Fruit fly (Drosophila melanogaster) whole organism, embryonic: Measurements from ENCODE around the gene Ppm1.

Experiments
- CG10654 ChIP-seq: fragments of 200-800 bp; sonication (Bioruptor generic); optimal IDR thresholded peaks from 2 replicates; lab custom pipeline; 2016; ENCODE audit warnings: missing biosample characterization, missing genetic modification characterization
- CG10959 ChIP-seq: fragments of 200-800 bp; sonication (Bioruptor generic); IDR thresholded peaks from 2 replicates; pipeline ENCODE4 v1.3.6; 2022; ENCODE audit warnings: missing biosample characterization, missing genetic modification characterization
- CG11085 ChIP-seq: fragments of 200-800 bp; sonication (Bioruptor generic); IDR thresholded peaks from 2 replicates; pipeline ENCODE4 v1.3.6; 2022; ENCODE audit warnings: missing biosample characterization, missing genetic modification characterization
- CG14441 ChIP-seq: fragments of 200-800 bp; sonication (Bioruptor generic); IDR thresholded peaks from 2 replicates; pipeline ENCODE4 v1.3.6; 2022; ENCODE audit warnings: missing biosample characterization, missing genetic modification characterization
- CG15514 ChIP-seq: fragments of 200-800 bp; sonication (Bioruptor generic); optimal IDR thresholded peaks from 3 replicates; lab custom pipeline; 2017; ENCODE audit warnings: missing biosample characterization, missing genetic modification characterization, mild to moderate bottlenecking, moderate library complexity, missing genetic modification reagents
- CG15696 ChIP-seq: fragments of 200-800 bp; sonication (Bioruptor generic); optimal IDR thresholded peaks from 2 replicates; lab custom pipeline; 2019; ENCODE audit warnings: missing biosample characterization, mild to moderate bottlenecking, missing genetic modification characterization, moderate library complexity
- CG17568 ChIP-seq: fragments of 200-800 bp; sonication (Bioruptor generic); optimal IDR thresholded peaks from 2 replicates; lab custom pipeline; 2018; ENCODE audit warnings: missing biosample characterization, mild to moderate bottlenecking, missing genetic modification characterization, moderate library complexity
- CG30020 ChIP-seq: fragments of 200-800 bp; optimal IDR thresholded peaks from 2 replicates; lab custom pipeline; 2019; ENCODE audit warnings: missing biosample characterization, mild to moderate bottlenecking, missing genetic modification characterization, moderate library complexity
- CG31441 ChIP-seq: fragments of 200-800 bp; sonication (Bioruptor generic); IDR thresholded peaks from 2 replicates; pipeline ENCODE4 v1.3.6; 2022; ENCODE audit warnings: missing biosample characterization, missing genetic modification characterization
- CG3163 ChIP-seq: fragments of 200-800 bp; sonication (Bioruptor generic); optimal IDR thresholded peaks from 3 replicates; lab custom pipeline; 2016; ENCODE audit warnings: missing biosample characterization, missing genetic modification characterization
- CG34422 ChIP-seq: fragments of 200-800 bp; sonication (Bioruptor generic); IDR thresholded peaks from 3 replicates; pipeline ENCODE4 v1.3.6; 2022; ENCODE audit warnings: missing biosample characterization, missing genetic modification characterization
- CG3838 ChIP-seq: fragments of 200-800 bp; sonication (Bioruptor generic); optimal IDR thresholded peaks from 3 replicates; lab custom pipeline; 2016; ENCODE audit warnings: missing biosample characterization, missing genetic modification characterization
- CG4730 ChIP-seq: fragments of 200-800 bp; sonication (Bioruptor generic); IDR thresholded peaks from 2 replicates; pipeline ENCODE4 v1.3.6; 2022; ENCODE audit warnings: missing biosample characterization, missing genetic modification characterization
- CG5180 ChIP-seq: fragments of 200-800 bp; sonication (Bioruptor generic); optimal IDR thresholded peaks from 3 replicates; lab custom pipeline; 2017; ENCODE audit warnings: missing biosample characterization, missing genetic modification characterization, mild to moderate bottlenecking, moderate library complexity, missing genetic modification reagents
- CG8944 ChIP-seq: fragments of 200-800 bp; sonication (Bioruptor generic); optimal IDR thresholded peaks from 3 replicates; lab custom pipeline; 2016; ENCODE audit warnings: missing biosample characterization, missing genetic modification characterization
- CG9727 ChIP-seq: fragments of 200-800 bp; sonication (Bioruptor generic); optimal IDR thresholded peaks from 3 replicates; lab custom pipeline; 2017; ENCODE audit warnings: missing biosample characterization, mild to moderate bottlenecking, missing genetic modification characterization
- Camta ChIP-seq: fragments of 200-800 bp; sonication (Bioruptor generic); optimal IDR thresholded peaks from 2 replicates; lab custom pipeline; 2016; ENCODE audit warnings: missing biosample characterization, missing genetic modification characterization
- CoRest ChIP-seq: fragments of 200-800 bp; sonication (Bioruptor generic); optimal IDR thresholded peaks from 3 replicates; lab custom pipeline; 2018; ENCODE audit warnings: missing biosample characterization, mild to moderate bottlenecking, missing genetic modification characterization, moderate library complexity
- Dfd ChIP-seq, 2 experiments: fragments of >200 bp; optimal IDR thresholded peaks; 2 replicates each; lab custom pipeline; 2017; ENCODE audit warnings: missing biosample characterization in 2 of 2, missing genetic modification characterization in 2 of 2
- Eip74EF ChIP-seq, 2 experiments: fragments of 200-800 bp in 1 of 2; fragments of >200 bp in 1 of 2; sonication (Bioruptor generic) in 1 of 2; optimal IDR thresholded peaks; 2 replicates each; lab custom pipeline; 2017 to 2019; ENCODE audit warnings: missing biosample characterization in 2 of 2, missing genetic modification characterization in 2 of 2, mild to moderate bottlenecking in 1 of 2, moderate library complexity in 1 of 2
- Ets65A ChIP-seq: fragments of 200-800 bp; sonication (Bioruptor generic); peaks from one replicate; lab custom pipeline; 2016; ENCODE audit warnings: missing biosample characterization, missing genetic modification characterization
- Fer3 ChIP-seq: fragments of 200-800 bp; sonication (Bioruptor generic); optimal IDR thresholded peaks from 2 replicates; lab custom pipeline; 2018; ENCODE audit warnings: missing biosample characterization, mild to moderate bottlenecking, missing genetic modification characterization, moderate library complexity
- Hmx ChIP-seq: fragments of 200-800 bp; sonication (Bioruptor generic); optimal IDR thresholded peaks from 2 replicates; lab custom pipeline; 2016; ENCODE audit warnings: missing biosample characterization, missing genetic modification characterization
- NK7.1 ChIP-seq: fragments of 200-800 bp; sonication (Bioruptor generic); optimal IDR thresholded peaks from 3 replicates; lab custom pipeline; 2016; ENCODE audit warnings: missing biosample characterization, missing genetic modification characterization
- Side ChIP-seq: fragments of 200-800 bp; sonication (Bioruptor generic); optimal IDR thresholded peaks from 2 replicates; lab custom pipeline; 2016; ENCODE audit warnings: missing biosample characterization, missing genetic modification characterization
- Six4 ChIP-seq: fragments of 200-800 bp; sonication (Bioruptor generic); optimal IDR thresholded peaks from 2 replicates; lab custom pipeline; 2016; ENCODE audit warnings: missing biosample characterization, missing genetic modification characterization
- az2 ChIP-seq: fragments of 200-800 bp; sonication (Bioruptor generic); optimal IDR thresholded peaks from 3 replicates; lab custom pipeline; 2016; ENCODE audit warnings: missing biosample characterization, missing genetic modification characterization
- cad ChIP-seq: fragments of >200 bp; optimal IDR thresholded peaks from 2 replicates; lab custom pipeline; 2017; ENCODE audit warnings: missing biosample characterization, missing genetic modification characterization
- cg ChIP-seq: fragments of 200-800 bp; sonication (Bioruptor generic); optimal IDR thresholded peaks from 3 replicates; lab custom pipeline; 2019; ENCODE audit warnings: missing biosample characterization, mild to moderate bottlenecking, missing genetic modification characterization, moderate library complexity
- chinmo ChIP-seq: fragments of 200-800 bp; sonication (Bioruptor generic); IDR thresholded peaks from 4 replicates; pipeline ENCODE4 v1.3.6; 2022; ENCODE audit warnings: missing biosample characterization, missing genetic modification characterization; ENCODE audit not compliant: partially characterized antibody
- crp ChIP-seq, 2 experiments: fragments of 200-800 bp; sonication (Bioruptor generic); optimal IDR thresholded peaks; 2 replicates in 1 of 2; 3 replicates in 1 of 2; lab custom pipeline; 2017; ENCODE audit warnings: missing biosample characterization in 2 of 2, missing genetic modification characterization in 2 of 2, mild to moderate bottlenecking in 1 of 2, moderate library complexity in 1 of 2
- fru ChIP-seq: fragments of >200 bp; optimal IDR thresholded peaks from 2 replicates; lab custom pipeline; 2017
- gcm ChIP-seq: fragments of 200-800 bp; sonication (Bioruptor generic); optimal IDR thresholded peaks from 2 replicates; lab custom pipeline; 2019; ENCODE audit warnings: missing biosample characterization, mild to moderate bottlenecking, missing genetic modification characterization, moderate library complexity
- gfzf ChIP-seq: fragments of 200-800 bp; sonication (Bioruptor generic); optimal IDR thresholded peaks from 2 replicates; lab custom pipeline; 2016; ENCODE audit warnings: missing biosample characterization, mild to moderate bottlenecking, missing genetic modification characterization, moderate library complexity
- ind ChIP-seq: fragments of 200-800 bp; sonication (Bioruptor generic); optimal IDR thresholded peaks from 3 replicates; lab custom pipeline; 2016; ENCODE audit warnings: missing biosample characterization, missing genetic modification characterization
- jigr1 ChIP-seq: fragments of 200-800 bp; sonication (Bioruptor generic); IDR thresholded peaks from 3 replicates; pipeline ENCODE4 v1.3.6; 2022; ENCODE audit warnings: missing biosample characterization, missing genetic modification characterization
- knrl ChIP-seq: fragments of 200-800 bp; sonication (Bioruptor generic); IDR thresholded peaks from 3 replicates; pipeline ENCODE4 v1.3.6; 2022; ENCODE audit warnings: missing biosample characterization, missing genetic modification characterization; ENCODE audit not compliant: partially characterized antibody
- luna ChIP-seq: fragments of 200-800 bp; sonication (Bioruptor generic); optimal IDR thresholded peaks from 2 replicates; lab custom pipeline; 2016; ENCODE audit warnings: missing biosample characterization, missing genetic modification characterization
- mam ChIP-seq: fragments of 200-800 bp; sonication (Bioruptor generic); optimal IDR thresholded peaks from 3 replicates; lab custom pipeline; 2016; ENCODE audit warnings: missing biosample characterization, missing genetic modification characterization
- pho ChIP-seq: fragments of 200-800 bp; sonication (Bioruptor generic); optimal IDR thresholded peaks from 2 replicates; lab custom pipeline; 2016; ENCODE audit warnings: missing biosample characterization, missing genetic modification characterization
- schlank ChIP-seq: fragments of 200-800 bp; sonication (Bioruptor generic); optimal IDR thresholded peaks from 2 replicates; lab custom pipeline; 2018; ENCODE audit warnings: missing biosample characterization, mild to moderate bottlenecking, missing genetic modification characterization
- sens ChIP-seq: fragments of 200-800 bp; sonication (Bioruptor generic); peaks from one replicate; lab custom pipeline; 2016; ENCODE audit warnings: missing biosample characterization, missing genetic modification characterization
- slp2 ChIP-seq: fragments of 200-800 bp; sonication (Bioruptor generic); optimal IDR thresholded peaks from 2 replicates; lab custom pipeline; 2016; ENCODE audit warnings: missing biosample characterization, missing genetic modification characterization
- toy ChIP-seq: fragments of 200-800 bp; sonication (Bioruptor generic); IDR thresholded peaks from 2 replicates; pipeline ENCODE4 v1.3.6; 2022; ENCODE audit warnings: missing biosample characterization, missing genetic modification characterization
- trem ChIP-seq: fragments of 200-800 bp; optimal IDR thresholded peaks from 3 replicates; lab custom pipeline; 2019; ENCODE audit warnings: missing biosample characterization, mild to moderate bottlenecking, missing genetic modification characterization, moderate library complexity
- wek ChIP-seq: fragments of 200-800 bp; sonication (Bioruptor generic); optimal IDR thresholded peaks from 3 replicates; lab custom pipeline; 2018; ENCODE audit warnings: missing biosample characterization, mild to moderate bottlenecking, missing genetic modification characterization, moderate library complexity
- wor ChIP-seq: fragments of 200-800 bp; sonication (Bioruptor generic); IDR thresholded peaks from 2 replicates; pipeline ENCODE4 v1.3.6; 2022; ENCODE audit warnings: missing biosample characterization, missing genetic modification characterization
- zen ChIP-seq: fragments of 200-800 bp; sonication (Bioruptor generic); optimal IDR thresholded peaks from 3 replicates; lab custom pipeline; 2018; ENCODE audit warnings: missing biosample characterization, mild to moderate bottlenecking, missing genetic modification characterization, moderate library complexity

Gene Ppm1

DNA sequence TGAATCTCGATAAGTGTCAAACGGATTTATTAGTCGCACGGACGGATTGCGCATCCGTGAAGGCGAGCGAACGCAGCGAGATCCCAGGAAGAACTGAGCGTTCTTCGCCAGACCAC lies 7.9 kb downstream of the Ppm1 start, which contains the start of gene Kah:
Gene Kah (minus strand): TSS at position 101 of the 116 bp plus-strand sequence.
- TF ChIP-seq Camta (GFP tag; lab: Kevin White, UChicago) (no peak), chinmo (GFP tag; lab: Robert Waterston, UW) (no peak), toy (GFP tag; lab: Robert Waterston, UW) (no peak), mam (no peak), jigr1 (GFP tag; lab: Robert Waterston, UW) (no peak), cg (GFP tag; lab: Kevin White, UChicago) (no peak), Fer3 (tag; lab: Kevin White, UChicago) (no peak), crp (GFP tag; optimal IDR thresholded peaks at IDR 0.05; lab: Kevin White, UChicago) (no peak), pho (no peak), CG3838 (GFP tag; lab: Kevin White, UChicago) (no peak), CG11085 (GFP tag; lab: Robert Waterston, UW) (no peak), CG15696 (tag; lab: Kevin White, UChicago) (no peak)

DNA sequence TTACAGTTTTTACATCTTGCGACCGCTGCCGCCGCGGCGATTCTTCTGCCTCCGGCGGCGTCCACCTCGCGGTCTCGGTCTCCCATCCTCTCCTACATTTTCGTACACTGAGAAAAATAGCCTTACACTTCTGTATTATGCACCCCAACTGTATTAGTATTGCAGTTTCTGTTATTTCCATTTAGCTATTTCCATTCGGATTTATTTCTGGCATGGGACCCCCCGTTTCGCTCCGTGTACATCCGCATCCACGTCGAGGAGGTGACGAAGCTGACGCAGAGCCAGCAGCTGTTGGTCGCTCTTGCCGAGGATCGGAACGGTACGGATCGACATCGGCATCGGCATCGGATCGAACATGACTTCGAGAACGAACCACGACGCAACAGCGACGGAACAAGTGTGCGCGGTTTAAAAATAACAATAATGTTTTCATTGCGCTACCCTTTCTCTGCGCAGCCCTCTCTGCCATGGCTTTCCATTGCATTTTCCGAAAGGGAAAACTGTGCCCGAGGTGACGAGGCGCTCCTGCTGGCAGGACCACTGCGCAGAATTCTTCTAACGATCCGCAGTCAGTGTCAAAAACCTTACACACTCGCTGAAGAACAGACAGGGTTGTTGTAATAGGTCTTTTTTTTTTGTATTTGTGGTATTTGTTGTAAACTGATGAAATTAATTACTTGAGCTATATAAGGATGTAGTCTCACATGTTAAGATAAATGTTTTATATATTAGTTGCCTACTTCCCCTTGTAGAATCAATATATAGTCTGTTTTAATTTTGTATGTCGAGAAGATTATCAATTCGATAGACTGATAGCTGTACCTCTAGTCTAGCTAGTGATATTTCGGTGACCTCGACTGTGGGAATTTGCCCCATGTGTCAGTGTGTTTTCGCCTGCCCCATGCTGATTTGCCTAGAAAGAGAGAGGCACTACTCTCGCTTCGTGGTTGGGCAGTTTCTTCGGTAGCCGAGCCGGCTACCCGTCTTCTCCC lies 8.4 kb downstream of the Ppm1 start:
- TF ChIP-seq gcm (GFP tag; lab: Kevin White, UChicago): peak; percentile 89
- TF ChIP-seq luna (GFP tag; lab: Kevin White, UChicago): peak; percentile 15
- TF ChIP-seq crp (GFP tag; optimal IDR thresholded peaks at IDR 0.05; lab: Kevin White, UChicago): peak in 1 of 2 experiments; percentile 59
- peak; percentile 89 for TF ChIP-seq az2 (GFP tag; lab: Kevin White, UChicago)
- TF ChIP-seq cad: no peak
- no peak for TF ChIP-seq CG17568 (GFP tag; lab: Kevin White, UChicago)
- TF ChIP-seq NK7.1 (GFP tag; lab: Kevin White, UChicago): peak; percentile 88
- TF ChIP-seq CG3163 (GFP tag; lab: Kevin White, UChicago): peak; percentile 70
- peak; percentile 91 for TF ChIP-seq Six4 (GFP tag; lab: Kevin White, UChicago)
- TF ChIP-seq CG10959 (GFP tag; lab: Robert Waterston, UW): peak; percentile 89
- TF ChIP-seq CG8944 (GFP tag; lab: Kevin White, UChicago): peak; percentile 92
- peak; percentile 91 for TF ChIP-seq CG34422 (GFP tag; lab: Robert Waterston, UW)
- peak; percentile 87 for TF ChIP-seq CG4730 (GFP tag; lab: Robert Waterston, UW)
- TF ChIP-seq wek (GFP tag; lab: Kevin White, UChicago): peak; percentile 73
- peak; percentile 84 for TF ChIP-seq slp2 (GFP tag; lab: Kevin White, UChicago)
- no peak for TF ChIP-seq knrl (GFP tag; lab: Robert Waterston, UW)
- TF ChIP-seq Side: peak; percentile 93
- TF ChIP-seq Eip74EF (GFP tag; optimal IDR thresholded peaks at IDR 0.05; lab: Kevin White, UChicago): peak in 1 of 2 experiments; percentile 47
- peak; percentile 95 for TF ChIP-seq CG5180 (GFP tag; lab: Kevin White, UChicago)
- no peak for TF ChIP-seq Dfd (GFP tag; optimal IDR thresholded peaks at IDR 0.05; lab: Kevin White, UChicago)
- peak; percentile 63; the same call in 1 of the 3 replicates for TF ChIP-seq jigr1 (GFP tag; lab: Robert Waterston, UW)
- peak; percentile 99 for TF ChIP-seq Ets65A (GFP tag; lab: Kevin White, UChicago)
- TF ChIP-seq wor (GFP tag; lab: Robert Waterston, UW): peak; percentile 67
- no peak for TF ChIP-seq gfzf
- TF ChIP-seq CG15514 (GFP tag; lab: Kevin White, UChicago): peak; percentile 68
- TF ChIP-seq ind: peak; percentile 92
- TF ChIP-seq CG14441 (GFP tag; lab: Robert Waterston, UW): peak; percentile 91
- TF ChIP-seq CG10654 (GFP tag; lab: Kevin White, UChicago): peak; percentile 89
- no peak for TF ChIP-seq fru
- peak; percentile 36 for TF ChIP-seq Hmx (GFP tag; lab: Kevin White, UChicago)
- peak; percentile 88 for TF ChIP-seq CG9727 (GFP tag; lab: Kevin White, UChicago)
- TF ChIP-seq trem (tag; lab: Kevin White, UChicago): peak; percentile 66
- TF ChIP-seq sens (GFP tag; lab: Kevin White, UChicago): peak; percentile 98
- peak; percentile 52 for TF ChIP-seq CG30020
- peak; percentile 87 for TF ChIP-seq CoRest (tag; lab: Kevin White, UChicago)
- peak; percentile 78 for TF ChIP-seq zen (tag; lab: Kevin White, UChicago)
- peak; percentile 79 for TF ChIP-seq schlank
- TF ChIP-seq CG31441 (GFP tag; lab: Robert Waterston, UW): peak; percentile 82
